Worm (Caenorhabditis elegans): ENCODE data around the gene tbc-9.

The tbc-9 gene

ce11 chrIV:13502806-13503363 is at the start of gene tbc-9:
TSS of gene tbc-9 (minus strand) at chrIV:13502856.
- no peak for TF ChIP-seq rnt-1 (tag; optimal IDR thresholded peaks at IDR 0.05)
- no peak for TF ChIP-seq pax-1 (tag; optimal IDR thresholded peaks at IDR 0.05)
- no peak for TF ChIP-seq ceh-31 (tag; optimal IDR thresholded peaks at IDR 0.05)
- no peak for TF ChIP-seq tbx-2 (tag; optimal IDR thresholded peaks at IDR 0.05)
- no peak for TF ChIP-seq pag-3 (tag; optimal IDR thresholded peaks at IDR 0.05; ENCODE audit: borderline replicate concordance)
- no peak for TF ChIP-seq npax-4 (tag; optimal IDR thresholded peaks at IDR 0.05)
- TF ChIP-seq ceh-2 (tag; optimal IDR thresholded peaks at IDR 0.05): no peak
- TF ChIP-seq C08G9.2 (tag; optimal IDR thresholded peaks at IDR 0.05): no peak
- TF ChIP-seq sox-4 (tag; optimal IDR thresholded peaks at IDR 0.05): no peak
- no peak for TF ChIP-seq pha-4 (tag; optimal IDR thresholded peaks at IDR 0.05)
- TF ChIP-seq ceh-34 (tag; optimal IDR thresholded peaks at IDR 0.05): no peak
- TF ChIP-seq madf-2 (tag; optimal IDR thresholded peaks at IDR 0.05): no peak
- no peak for TF ChIP-seq pros-1 (tag; optimal IDR thresholded peaks at IDR 0.05)

- TF ChIP-seq tbx-2 (tag; optimal IDR thresholded peaks at IDR 0.05) (peak; percentile 8), ceh-30 (tag; optimal IDR thresholded peaks at IDR 0.05) (no peak), unc-42 (tag; optimal IDR thresholded peaks at IDR 0.05) (no peak), ceh-22 (tag; optimal IDR thresholded peaks at IDR 0.05) (no peak), hlh-30 (tag; optimal IDR thresholded peaks at IDR 0.05; ENCODE audit: insufficient read depth) (no peak), ceh-34 (tag; optimal IDR thresholded peaks at IDR 0.05) (peak; percentile 26), hlh-13 (GFP tag; optimal IDR thresholded peaks at IDR 0.05) (no peak), K02D7.2 (tag; optimal IDR thresholded peaks at IDR 0.05) (peak; percentile 20), F13H6.1 (tag; optimal IDR thresholded peaks at IDR 0.05) (peak; percentile 8), Y22D7AL.16 (tag; optimal IDR thresholded peaks at IDR 0.05) (no peak), gmeb-2 (tag; optimal IDR thresholded peaks at IDR 0.05) (peak; percentile 14), ceh-14 (tag; optimal IDR thresholded peaks at IDR 0.05) (no peak), npax-4 (tag; optimal IDR thresholded peaks at IDR 0.05) (peak; percentile 26), rnt-1 (tag; optimal IDR thresholded peaks at IDR 0.05) (peak; percentile 1), lin-11 (tag; optimal IDR thresholded peaks at IDR 0.05) (no peak), lim-6 (tag; optimal IDR thresholded peaks at IDR 0.05) (no peak), fax-1 (tag; optimal IDR thresholded peaks at IDR 0.05) (peak; percentile 73), zip-5 (tag; optimal IDR thresholded peaks at IDR 0.05) (no peak), pqm-1 (tag; optimal IDR thresholded peaks at IDR 0.05) (peak; percentile 22), unc-3 (GFP tag; conservative IDR thresholded peaks at IDR 0.05) (no peak), unc-3 (tag; optimal IDR thresholded peaks at IDR 0.05) (no peak), elt-4 (tag; optimal IDR thresholded peaks at IDR 0.05) (no peak), pat-9 (tag; optimal IDR thresholded peaks at IDR 0.05) (no peak), odd-2 (tag; optimal IDR thresholded peaks at IDR 0.05) (no peak), che-1 (tag; optimal IDR thresholded peaks at IDR 0.05) (peak; percentile 42), ceh-6 (GFP tag; optimal IDR thresholded peaks at IDR 0.05) (peak; percentile 32), hlh-8 (tag; optimal IDR thresholded peaks at IDR 0.05) (peak; percentile 72), elt-2 (tag; optimal IDR thresholded peaks at IDR 0.05) (no peak), dve-1 (tag; optimal IDR thresholded peaks at IDR 0.05) (no peak), ceh-31 (tag; optimal IDR thresholded peaks at IDR 0.05) (peak; percentile 72), sox-4 (tag; optimal IDR thresholded peaks at IDR 0.05) (peak; percentile 47), ttx-3 (tag; optimal IDR thresholded peaks at IDR 0.05) (peak; percentile 33)
Observed at ce11 chrIV:13549350-13549749, 46.7 kb upstream of the tbc-9 start.

- TF ChIP-seq nfya-1 (tag; optimal IDR thresholded peaks at IDR 0.05) (no peak), unc-86 (tag; optimal IDR thresholded peaks at IDR 0.05) (no peak), pha-4 (tag; optimal IDR thresholded peaks at IDR 0.05) (no peak), npax-4 (tag; optimal IDR thresholded peaks at IDR 0.05) (no peak), pros-1 (tag; optimal IDR thresholded peaks at IDR 0.05) (no peak), dmd-4 (tag; optimal IDR thresholded peaks at IDR 0.05; ENCODE audit: borderline replicate concordance) (no peak), ceh-24 (tag; optimal IDR thresholded peaks at IDR 0.05) (no peak), ceh-45 (GFP tag; IDR thresholded peaks at IDR 0.05) (no peak), T23F11.4 (GFP tag; optimal IDR thresholded peaks at IDR 0.05) (no peak), sox-2 (GFP tag; IDR thresholded peaks at IDR 0.05) (no peak), ceh-9 (tag; optimal IDR thresholded peaks at IDR 0.05) (no peak), ceh-18 (tag; optimal IDR thresholded peaks at IDR 0.05) (no peak)
Observed at ce11 chrIV:13548188-13548587, 45.5 kb upstream of the tbc-9 start, which contains the start of gene F52G2.3. TSS of gene F52G2.3 (minus strand) at chrIV:13548230.
